Worm (Caenorhabditis elegans) whole organism, young adult: ENCODE data around the gene pus-1.

Source experiments
- B0019.2 ChIP-seq: fragments of 200-800 bp; sonication (Bioruptor generic); conservative IDR thresholded peaks from 2 replicates; pipeline ENCODE4 v1.3.6; 2022; ENCODE audit warnings: missing genetic modification reagents, missing genetic modification characterization, missing compliant biosample characterization
- C06A6.2 ChIP-seq: fragments of 200-800 bp; sonication (Bioruptor generic); conservative IDR thresholded peaks from 2 replicates; pipeline ENCODE4 v1.3.6; 2022; ENCODE audit warnings: missing genetic modification characterization, missing compliant biosample characterization
- F22D6.2 ChIP-seq: sonication (generic microtip); optimal IDR thresholded peaks from 2 replicates; lab custom pipeline; 2016; ENCODE audit warnings: mild to moderate bottlenecking, missing genetic modification characterization, missing compliant biosample characterization
- F57A8.1 ChIP-seq: fragments of 200-800 bp; sonication (Bioruptor generic); optimal IDR thresholded peaks from 2 replicates; lab custom pipeline; 2018; ENCODE audit warnings: mild to moderate bottlenecking, missing genetic modification characterization, moderate library complexity, missing compliant biosample characterization
- Y95B8A.8 ChIP-seq: fragments of 200-800 bp; sonication (Bioruptor generic); IDR thresholded peaks from 2 replicates; pipeline ENCODE4 v1.3.6; 2022; ENCODE audit warnings: missing genetic modification reagents, missing genetic modification characterization, missing compliant biosample characterization
- aptf-3 ChIP-seq: fragments of 200-800 bp; sonication (Bioruptor generic); IDR thresholded peaks from 2 replicates; pipeline ENCODE4 v1.3.6; 2022; ENCODE audit warnings: missing genetic modification characterization, missing compliant biosample characterization
- athp-1 ChIP-seq: sonication (generic microtip); optimal IDR thresholded peaks from 2 replicates; lab custom pipeline; 2017; ENCODE audit warnings: mild to moderate bottlenecking, missing genetic modification characterization, missing compliant biosample characterization
- attf-5 ChIP-seq: fragments of 200-800 bp; sonication (Bioruptor generic); optimal IDR thresholded peaks from 2 replicates; lab custom pipeline; 2018; ENCODE audit warnings: mild to moderate bottlenecking, missing genetic modification characterization, missing compliant biosample characterization
- ceh-100 ChIP-seq: fragments of 200-800 bp; sonication (Bioruptor generic); IDR thresholded peaks from 2 replicates; pipeline ENCODE4 v1.3.6; 2022; ENCODE audit warnings: missing genetic modification reagents, missing genetic modification characterization, missing compliant biosample characterization
- ceh-27 ChIP-seq: fragments of 200-800 bp; sonication (Bioruptor generic); optimal IDR thresholded peaks from 2 replicates; lab custom pipeline; 2018; ENCODE audit warnings: mild to moderate bottlenecking, missing genetic modification characterization, moderate library complexity, missing compliant biosample characterization
- ceh-91 ChIP-seq: fragments of 200-800 bp; sonication (Bioruptor generic); IDR thresholded peaks from 2 replicates; pipeline ENCODE4 v1.3.6; 2022; ENCODE audit warnings: missing genetic modification reagents, missing genetic modification characterization, missing compliant biosample characterization
- dox-1 ChIP-seq: fragments of 200-800 bp; sonication (Bioruptor generic); IDR thresholded peaks from 2 replicates; pipeline ENCODE4 v1.3.6; 2022; ENCODE audit warnings: missing genetic modification reagents, missing genetic modification characterization, missing compliant biosample characterization
- ekl-4 ChIP-seq: fragments of 200-800 bp; sonication (Bioruptor generic); IDR thresholded peaks from 2 replicates; pipeline ENCODE4 v1.3.6; 2022; ENCODE audit warnings: missing genetic modification reagents, missing genetic modification characterization, missing compliant biosample characterization
- ets-4 ChIP-seq: fragments of 200-800 bp; sonication (Bioruptor generic); optimal IDR thresholded peaks from 2 replicates; lab custom pipeline; 2018; ENCODE audit warnings: mild to moderate bottlenecking, missing genetic modification characterization, missing compliant biosample characterization
- hmg-20 ChIP-seq: fragments of 200-800 bp; sonication (Bioruptor generic); IDR thresholded peaks from 2 replicates; pipeline ENCODE4 v1.3.6; 2022; ENCODE audit warnings: missing genetic modification reagents, missing genetic modification characterization, missing compliant biosample characterization
- lsy-27 ChIP-seq: sonication (generic microtip); optimal IDR thresholded peaks from 2 replicates; lab custom pipeline; 2017; ENCODE audit warnings: missing genetic modification characterization, mild to moderate bottlenecking, missing compliant biosample characterization, antibody characterized with exemption, missing genotype, borderline replicate concordance; ENCODE audit not compliant: insufficient read depth
- mcd-1 ChIP-seq: fragments of 200-800 bp; sonication (Bioruptor generic); IDR thresholded peaks from 2 replicates; pipeline ENCODE4 v1.3.6; 2022; ENCODE audit warnings: missing genetic modification reagents, missing genetic modification characterization, missing compliant biosample characterization
- nfyb-1 ChIP-seq: fragments of 200-800 bp; sonication (Bioruptor generic); IDR thresholded peaks from 2 replicates; pipeline ENCODE4 v1.3.6; 2022; ENCODE audit warnings: missing genetic modification reagents, missing genetic modification characterization, missing compliant biosample characterization
- nhr-90 ChIP-seq: sonication (generic microtip); optimal IDR thresholded peaks from 2 replicates; lab custom pipeline; 2016; ENCODE audit warnings: missing genotype, mild to moderate bottlenecking, missing genetic modification characterization, missing compliant biosample characterization
- rec-8 ChIP-seq, 2 experiments: sonication (generic microtip); optimal IDR thresholded peaks; 2 replicates each; lab custom pipeline; 2016; ENCODE audit warnings: mild to moderate bottlenecking in 2 of 2, missing genetic modification characterization in 2 of 2, missing genetic modification reagents in 2 of 2, missing genotype in 2 of 2, missing biosample characterization in 1 of 2, missing compliant biosample characterization in 1 of 2, moderate library complexity in 1 of 2
- rpc-1 ChIP-seq, 2 experiments: fragments of 150-350 bp in 1 of 2; sonication (generic microtip) in 1 of 2; optimal IDR thresholded peaks; 2 replicates each; lab custom pipeline; 2014 to 2018; ENCODE audit warnings: missing biosample characterization in 1 of 2, missing genetic modification characterization in 1 of 2, missing genetic modification reagents in 1 of 2, missing genotype in 1 of 2
- sdz-38 ChIP-seq: sonication (generic microtip); optimal IDR thresholded peaks from 2 replicates; lab custom pipeline; 2016; ENCODE audit warnings: missing genotype, missing genetic modification characterization, missing compliant biosample characterization
- snpc-1.1 ChIP-seq: sonication (generic microtip); optimal IDR thresholded peaks from 2 replicates; lab custom pipeline; 2017; ENCODE audit warnings: missing genetic modification characterization, mild to moderate bottlenecking, missing compliant biosample characterization, antibody characterized with exemption, moderate library complexity, missing genotype, missing genetic modification reagents; ENCODE audit not compliant: insufficient read depth
- somi-1 ChIP-seq: fragments of 200-800 bp; sonication (Bioruptor generic); optimal IDR thresholded peaks from 2 replicates; lab custom pipeline; 2018; ENCODE audit warnings: mild to moderate bottlenecking, missing genetic modification characterization, missing compliant biosample characterization
- tlf-1 ChIP-seq: fragments of 200-800 bp; sonication (Bioruptor generic); optimal IDR thresholded peaks from 2 replicates; lab custom pipeline; 2018; ENCODE audit warnings: mild to moderate bottlenecking, missing genetic modification characterization, missing compliant biosample characterization
- unc-130 ChIP-seq: sonication (generic microtip); optimal IDR thresholded peaks from 2 replicates; lab custom pipeline; 2016; ENCODE audit warnings: missing genetic modification reagents, missing genetic modification characterization, missing compliant biosample characterization
- zfh-2 ChIP-seq: fragments of 200-800 bp; sonication (Bioruptor generic); conservative IDR thresholded peaks from 2 replicates; pipeline ENCODE4 v1.3.6; 2022; ENCODE audit warnings: missing genetic modification reagents, missing genetic modification characterization, missing compliant biosample characterization
- ztf-26 ChIP-seq: sonication (generic microtip); optimal IDR thresholded peaks from 2 replicates; lab custom pipeline; 2017; ENCODE audit warnings: missing genetic modification characterization, missing compliant biosample characterization
- ztf-28 ChIP-seq: fragments of 200-800 bp; sonication (Bioruptor generic); IDR thresholded peaks from 2 replicates; pipeline ENCODE4 v1.3.6; 2022; ENCODE audit warnings: missing genetic modification reagents, missing genetic modification characterization, missing compliant biosample characterization
- ztf-6 ChIP-seq: fragments of 200-800 bp; sonication (Bioruptor generic); IDR thresholded peaks from 2 replicates; pipeline ENCODE4 v1.3.6; 2022; ENCODE audit warnings: missing genetic modification reagents, missing genetic modification characterization, missing compliant biosample characterization

The pus-1 gene

ce11 chrV:16781974-16782373 lies 12.8 kb downstream of the pus-1 start:
- TF ChIP-seq dox-1 (0 out of 2 replicates have a peak, but pooled peaks have one; percentile 3), ceh-100 (no peak)

- TF ChIP-seq somi-1 (GFP tag; lab: Kevin White, UChicago) (peak; percentile 15), ets-4 (GFP tag; lab: Kevin White, UChicago) (no peak)
- TF ChIP-seq, all 124 proteins: peak for 1
These were observed 14.2 kb downstream of the pus-1 start for ce11 chrV:16780554-16780953.

ce11 chrV:16779971-16780370 lies 14.8 kb downstream of the pus-1 start:
- TF ChIP-seq snpc-1.1 (tag; lab: Kevin White, UChicago) = no peak
- TF ChIP-seq ztf-26 (tag; lab: Kevin White, UChicago) = no peak
- no peak for TF ChIP-seq Y95B8A.8 (GFP tag; lab: Robert Waterston, UW)
- TF ChIP-seq ceh-27 = no peak
- TF ChIP-seq athp-1 = no peak
- TF ChIP-seq B0019.2 (GFP tag; lab: Robert Waterston, UW) = no peak

ce11 chrV:16779281-16779597 lies 15.5 kb downstream of the pus-1 start:
- TF ChIP-seq hmg-20 (GFP tag; lab: Robert Waterston, UW) (no peak), ceh-27 (no peak)

ce11 chrV:16778540-16779280 lies 16.0 kb downstream of the pus-1 start:
- TF ChIP-seq dox-1 (no peak), aptf-3 (GFP tag; lab: Robert Waterston, UW) (no peak), sdz-38 (tag; lab: Kevin White, UChicago) (no peak), rpc-1 (optimal IDR thresholded peaks at IDR 0.05; lab: Kevin White, UChicago) (no peak), rpc-1 (tag; optimal IDR thresholded peaks at IDR 0.05; lab: Kevin White, UChicago) (no peak), hmg-20 (GFP tag; lab: Robert Waterston, UW) (no peak), ceh-100 (no peak), mcd-1 (GFP tag; lab: Robert Waterston, UW) (no peak), rec-8 (tag; optimal IDR thresholded peaks at IDR 0.05; lab: Kevin White, UChicago) (no peak), F57A8.1 (no peak), lsy-27 (no peak), nhr-90 (tag; lab: Kevin White, UChicago) (no peak), ceh-91 (GFP tag; lab: Robert Waterston, UW) (no peak)
- TF ChIP-seq, all 124 proteins: peak for 0

- TF ChIP-seq nfyb-1 (GFP tag; lab: Robert Waterston, UW) (0 out of 2 replicates have a peak, but pooled peaks have one; percentile 28), rpc-1 (optimal IDR thresholded peaks at IDR 0.05; lab: Kevin White, UChicago) (no peak), rpc-1 (tag; optimal IDR thresholded peaks at IDR 0.05; lab: Kevin White, UChicago) (no peak), zfh-2 (GFP tag; lab: Robert Waterston, UW) (0 out of 2 replicates have a peak, but pooled peaks have one; percentile 14)
These were observed 20.3 kb downstream of the pus-1 start for ce11 chrV:16774428-16774827.

- TF ChIP-seq F22D6.2 (no peak), ztf-6 (no peak), ztf-28 (no peak), C06A6.2 (GFP tag; lab: Robert Waterston, UW) (no peak), unc-130 (no peak), ekl-4 (GFP tag; lab: Robert Waterston, UW) (no peak), tlf-1 (GFP tag; lab: Kevin White, UChicago) (no peak), attf-5 (no peak), zfh-2 (GFP tag; lab: Robert Waterston, UW) (peak; percentile 67; the same call in 1 of the 2 replicates)
These were observed 34.8 kb downstream of the pus-1 start for ce11 chrV:16759937-16760336.
